Worm (Caenorhabditis elegans) whole organism, L3 larva: Measurements from ENCODE around the gene nuo-5.
A peak's percentile ranks its signal among the peaks of the same experiment; 100 is the strongest.

Experiments used
- ZK546.5 ChIP-seq: sonication (generic microtip); optimal IDR thresholded peaks from 2 replicates; lab custom pipeline; 2017; ENCODE audit warnings: missing biosample characterization, missing genetic modification characterization
- aly-2 ChIP-seq: fragments of 150-350 bp; optimal IDR thresholded peaks from 2 replicates; lab custom pipeline; 2014; ENCODE audit warnings: missing biosample characterization, missing genetic modification characterization
- ama-1 ChIP-seq: fragments of 150-350 bp; optimal IDR thresholded peaks from 2 replicates; lab custom pipeline; 2018
- ceh-16 ChIP-seq: sonication (generic microtip); optimal IDR thresholded peaks from 2 replicates; lab custom pipeline; 2017; ENCODE audit warnings: missing biosample characterization, missing genetic modification characterization
- ceh-28 ChIP-seq: fragments of 150-350 bp; optimal IDR thresholded peaks from 2 replicates; lab custom pipeline; 2014; ENCODE audit warnings: missing biosample characterization, missing genetic modification reagents, missing genetic modification characterization
- ceh-82 ChIP-seq: fragments of 150-350 bp; optimal IDR thresholded peaks from 2 replicates; lab custom pipeline; 2014; ENCODE audit warnings: missing biosample characterization, missing genetic modification characterization
- egl-5 ChIP-seq: fragments of 150-350 bp; optimal IDR thresholded peaks from 2 replicates; lab custom pipeline; 2017; ENCODE audit warnings: missing biosample characterization, missing genetic modification reagents, missing genetic modification characterization, inconsistent platforms
- elt-2 ChIP-seq: sonication (generic microtip); optimal IDR thresholded peaks from 2 replicates; lab custom pipeline; 2016; ENCODE audit warnings: missing genetic modification reagents, mild to moderate bottlenecking, missing genetic modification characterization, missing compliant biosample characterization
- eor-1 ChIP-seq, 2 experiments: fragments of 150-350 bp; optimal IDR thresholded peaks; 2 replicates each; lab custom pipeline; 2014 to 2018; ENCODE audit warnings: missing biosample characterization in 2 of 2, missing genetic modification characterization in 2 of 2
- fkh-10 ChIP-seq: sonication (generic microtip); optimal IDR thresholded peaks from 2 replicates; lab custom pipeline; 2017; ENCODE audit warnings: missing biosample characterization, missing genetic modification reagents, missing genetic modification characterization
- fos-1 ChIP-seq: fragments of 150-350 bp; optimal IDR thresholded peaks from 2 replicates; lab custom pipeline; 2014; ENCODE audit warnings: missing biosample characterization, missing genetic modification characterization
- hmg-11 ChIP-seq: sonication (generic microtip); optimal IDR thresholded peaks from 2 replicates; lab custom pipeline; 2016; ENCODE audit warnings: missing genetic modification characterization, missing compliant biosample characterization
- jun-1 ChIP-seq: fragments of 150-350 bp; optimal IDR thresholded peaks from 2 replicates; lab custom pipeline; 2014; ENCODE audit warnings: missing biosample characterization, missing genetic modification reagents, missing genetic modification characterization
- lin-39 ChIP-seq: fragments of 150-350 bp; optimal IDR thresholded peaks from 2 replicates; lab custom pipeline; 2018; ENCODE audit warnings: missing biosample characterization, missing genetic modification reagents, missing genetic modification characterization
- lsy-12 ChIP-seq: sonication (generic microtip); optimal IDR thresholded peaks from 2 replicates; lab custom pipeline; 2016; ENCODE audit warnings: mild to moderate bottlenecking, missing genetic modification characterization, missing compliant biosample characterization
- mdl-1 ChIP-seq: fragments of 150-350 bp; optimal IDR thresholded peaks from 2 replicates; lab custom pipeline; 2014; ENCODE audit warnings: missing biosample characterization, missing genetic modification characterization
- nfya-1 ChIP-seq: sonication (generic microtip); optimal IDR thresholded peaks from 2 replicates; lab custom pipeline; 2017; ENCODE audit warnings: missing genetic modification characterization, mild to moderate bottlenecking, missing compliant biosample characterization, antibody characterized with exemption, moderate library complexity; ENCODE audit not compliant: insufficient read depth
- nhr-11 ChIP-seq: fragments of 150-350 bp; optimal IDR thresholded peaks from 2 replicates; lab custom pipeline; 2014; ENCODE audit warnings: missing biosample characterization, missing genetic modification characterization
- nhr-12 ChIP-seq: fragments of 150-350 bp; optimal IDR thresholded peaks from 2 replicates; lab custom pipeline; 2014; ENCODE audit warnings: missing biosample characterization, missing genetic modification characterization
- nhr-237 ChIP-seq: fragments of 150-350 bp; optimal IDR thresholded peaks from 2 replicates; lab custom pipeline; 2014; ENCODE audit warnings: missing biosample characterization, missing genetic modification characterization
- nhr-25 ChIP-seq: sonication (generic microtip); optimal IDR thresholded peaks from 2 replicates; lab custom pipeline; 2017; ENCODE audit warnings: missing biosample characterization, missing genetic modification characterization
- nhr-43 ChIP-seq: sonication (generic microtip); optimal IDR thresholded peaks from 2 replicates; lab custom pipeline; 2016; ENCODE audit warnings: mild to moderate bottlenecking, missing genetic modification characterization, missing compliant biosample characterization; ENCODE audit not compliant: poor library complexity, severe bottlenecking
- nhr-67 ChIP-seq: fragments of 150-350 bp; optimal IDR thresholded peaks from 2 replicates; lab custom pipeline; 2014; ENCODE audit warnings: missing biosample characterization, missing genetic modification characterization
- nhr-76 ChIP-seq: fragments of 150-350 bp; sonication (generic microtip); optimal IDR thresholded peaks from 5 replicates; lab custom pipeline; 2014; ENCODE audit warnings: missing biosample characterization, missing genetic modification characterization
- nhr-77 ChIP-seq: fragments of 150-350 bp; optimal IDR thresholded peaks from 2 replicates; lab custom pipeline; 2014; ENCODE audit warnings: missing biosample characterization, missing genetic modification characterization
- pha-4 ChIP-seq: fragments of 150-350 bp; optimal IDR thresholded peaks from 2 replicates; lab custom pipeline; 2014; ENCODE audit warnings: missing biosample characterization, missing genetic modification reagents, missing genetic modification characterization
- sea-2 ChIP-seq: fragments of 150-350 bp; sonication (generic microtip); optimal IDR thresholded peaks from 4 replicates; lab custom pipeline; 2014; ENCODE audit warnings: missing biosample characterization, missing genetic modification reagents, missing genetic modification characterization
- skn-1 ChIP-seq: fragments of 150-350 bp; optimal IDR thresholded peaks from 2 replicates; lab custom pipeline; 2014; ENCODE audit warnings: missing biosample characterization, missing genetic modification characterization
- snpc-4 ChIP-seq: fragments of 150-350 bp; optimal IDR thresholded peaks from 2 replicates; lab custom pipeline; 2014; ENCODE audit warnings: missing biosample characterization, missing genetic modification characterization
- unc-39 ChIP-seq: sonication (generic microtip); optimal IDR thresholded peaks from 4 replicates; lab custom pipeline; 2017; ENCODE audit warnings: missing biosample characterization, missing genetic modification characterization
- unc-62 ChIP-seq: fragments of 150-350 bp; sonication (generic microtip); optimal IDR thresholded peaks from 4 replicates; lab custom pipeline; 2014; ENCODE audit warnings: missing biosample characterization, missing genetic modification reagents, missing genetic modification characterization
- ztf-4 ChIP-seq: fragments of 150-350 bp; optimal IDR thresholded peaks from 2 replicates; lab custom pipeline; 2014; ENCODE audit warnings: missing biosample characterization, missing genetic modification characterization

Gene nuo-5

DNA sequence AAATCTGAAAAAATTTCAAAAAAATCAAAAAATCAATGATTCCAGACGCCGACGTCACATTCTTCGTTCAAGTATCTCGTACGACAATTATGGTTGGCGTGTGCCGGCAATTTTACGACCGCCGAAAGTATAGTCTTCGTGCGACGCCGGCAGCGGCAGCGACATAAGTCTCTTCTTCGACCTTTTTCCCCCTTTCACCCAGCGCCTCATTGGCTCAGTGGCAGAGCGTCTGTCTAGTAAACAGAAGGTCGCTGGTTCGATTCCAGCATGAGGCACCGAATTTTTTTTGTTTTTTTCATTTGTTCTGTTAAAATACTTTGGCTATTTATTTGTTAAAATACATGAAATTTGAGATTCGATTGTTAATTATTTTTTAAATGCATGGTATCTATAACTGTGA lies 25.0 kb upstream of the nuo-5 start:
- TF ChIP-seq elt-2 (tag; lab: Kevin White, UChicago) = peak; percentile 7
- peak; percentile 55 for TF ChIP-seq pha-4 (tag; lab: Kevin White, UChicago)
- TF ChIP-seq ama-1 = peak; percentile 28
- TF ChIP-seq lin-39 (tag; lab: Kevin White, UChicago) = peak; percentile 55
- TF ChIP-seq fkh-10 = no peak
- TF ChIP-seq skn-1 = no peak
- peak; percentile 27 for TF ChIP-seq nhr-25
- peak; percentile 58 for TF ChIP-seq hmg-11 (tag; lab: Kevin White, UChicago)
- peak; percentile 21 for TF ChIP-seq jun-1 (tag; lab: Kevin White, UChicago)
- peak; percentile 3 for TF ChIP-seq lsy-12 (tag; lab: Kevin White, UChicago)
- no peak for TF ChIP-seq unc-39 (tag; lab: Kevin White, UChicago)
- TF ChIP-seq nfya-1 (tag; lab: Kevin White, UChicago) = peak; percentile 53

DNA sequence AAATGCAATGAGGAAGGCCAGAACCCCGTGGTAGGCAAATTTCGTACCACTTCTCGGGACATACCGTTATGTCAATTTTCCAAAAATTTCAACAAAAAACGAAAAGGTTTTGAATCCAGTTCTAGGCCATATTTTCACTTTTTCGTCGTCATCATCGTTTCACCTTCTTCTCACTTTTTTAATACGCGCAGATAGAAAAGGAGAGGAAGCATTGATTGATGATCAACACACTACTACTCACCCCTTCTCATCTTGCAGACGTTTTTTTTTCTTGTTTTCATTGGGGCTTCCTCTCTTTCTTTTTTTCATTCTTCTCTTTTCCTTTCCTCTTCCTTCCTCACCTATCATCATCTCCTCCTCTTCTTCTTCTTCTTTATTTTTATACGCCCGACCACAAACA lies 23.1 kb upstream of the nuo-5 start:
- TF ChIP-seq eor-1 (tag; optimal IDR thresholded peaks at IDR 0.05; lab: Kevin White, UChicago) (no peak), pha-4 (tag; lab: Kevin White, UChicago) (no peak), ama-1 (no peak), ztf-4 (tag; lab: Kevin White, UChicago) (no peak), lsy-12 (tag; lab: Kevin White, UChicago) (no peak), hmg-11 (tag; lab: Kevin White, UChicago) (no peak), nhr-77 (tag; lab: Kevin White, UChicago) (no peak), ceh-16 (tag; lab: Kevin White, UChicago) (no peak), sea-2 (GFP tag; lab: Kevin White, UChicago) (no peak), nhr-43 (tag; lab: Kevin White, UChicago) (no peak), snpc-4 (tag; lab: Kevin White, UChicago) (no peak), nhr-76 (tag; lab: Kevin White, UChicago) (no peak), nhr-11 (tag; lab: Kevin White, UChicago) (no peak), egl-5 (tag; lab: Kevin White, UChicago) (no peak)

DNA sequence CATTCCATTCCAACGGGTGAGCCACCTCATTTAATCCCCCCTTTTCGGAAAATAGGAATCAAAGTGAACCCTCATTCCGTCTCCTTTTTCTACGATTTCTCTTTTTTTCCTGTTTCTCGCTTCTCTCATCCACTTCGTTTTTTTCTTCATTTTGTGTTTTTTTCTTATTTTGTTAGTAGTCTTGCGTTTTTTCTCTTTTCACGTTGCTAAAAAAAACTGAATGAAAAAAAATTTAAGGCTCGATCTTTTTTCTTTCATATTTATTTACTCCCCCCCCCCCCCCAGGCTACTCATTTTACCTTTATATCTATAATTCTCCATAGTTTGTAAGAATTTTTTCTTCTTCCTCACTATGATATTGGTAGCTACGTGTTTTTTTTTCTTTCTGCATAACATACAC lies 21.1 kb upstream of the nuo-5 start:
- peak; percentile 7 for TF ChIP-seq hmg-11 (tag; lab: Kevin White, UChicago)
- TF ChIP-seq mdl-1 = no peak
- TF ChIP-seq, all 47 proteins: peak for 1

DNA sequence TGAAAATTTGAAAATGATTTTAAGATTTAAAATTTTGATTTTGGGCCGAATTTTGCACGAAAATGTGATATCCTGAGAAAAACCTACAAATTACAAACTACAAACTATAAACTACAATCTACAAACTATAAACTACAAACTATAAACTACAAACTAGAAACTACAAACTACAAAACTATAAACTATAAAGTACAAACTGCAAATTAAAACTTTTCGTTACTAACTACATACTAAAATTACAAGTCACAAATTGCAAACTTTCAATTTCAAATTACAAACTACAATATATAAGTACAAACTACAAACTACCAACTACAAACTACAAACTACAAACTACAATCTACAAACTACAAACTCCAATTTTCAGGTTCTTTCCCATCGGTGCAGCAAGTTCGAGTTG lies 15.3 kb upstream of the nuo-5 start:
- no peak for TF ChIP-seq ceh-82 (tag; lab: Kevin White, UChicago)

DNA sequence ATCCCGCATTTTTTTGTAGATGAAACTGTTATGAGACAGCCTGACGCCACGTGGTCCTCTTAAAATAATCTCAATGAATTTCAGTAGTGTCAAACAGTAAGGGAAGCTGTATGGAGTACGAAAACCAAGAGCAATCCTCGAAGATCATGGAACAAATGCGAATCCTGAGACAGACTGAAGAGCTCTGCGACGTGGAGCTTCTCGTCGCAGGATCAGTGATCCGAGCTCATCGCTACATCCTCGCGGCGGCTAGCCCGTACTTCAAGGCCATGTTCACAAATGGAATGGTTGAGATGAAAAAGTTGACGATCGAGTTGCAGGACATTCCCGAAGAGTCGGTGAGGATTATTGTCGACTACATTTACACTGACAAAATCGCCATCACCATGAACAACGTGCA lies 14.5 kb upstream of the nuo-5 start:
- TF ChIP-seq nhr-67 (tag; lab: Kevin White, UChicago) = no peak
- TF ChIP-seq skn-1 = no peak
- no peak for TF ChIP-seq unc-62
- TF ChIP-seq nhr-237 (tag; lab: Kevin White, UChicago) = no peak
- no peak for TF ChIP-seq ama-1
- no peak for TF ChIP-seq ztf-4 (tag; lab: Kevin White, UChicago)

DNA sequence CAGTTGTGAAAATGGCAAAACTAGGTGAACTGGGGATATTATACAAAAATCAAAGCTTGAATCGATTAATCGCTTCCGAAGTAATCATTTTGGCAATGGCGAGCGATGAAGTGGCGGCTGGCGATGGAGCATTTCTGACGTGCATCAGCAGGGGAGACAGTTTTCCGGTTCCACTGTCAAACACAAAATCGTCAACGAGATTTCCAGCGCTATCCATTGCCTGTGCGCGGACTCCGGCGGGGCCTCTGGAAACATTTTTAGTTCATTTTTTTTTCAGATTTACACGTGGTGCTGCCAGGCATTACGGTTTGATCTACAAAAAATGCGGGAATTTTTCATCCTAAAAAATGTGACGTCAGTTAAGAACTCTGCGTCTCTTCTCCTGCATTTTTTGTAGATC lies 10.2 kb upstream of the nuo-5 start:
- TF ChIP-seq nhr-12 = no peak
- TF ChIP-seq ztf-4 (tag; lab: Kevin White, UChicago) = no peak
- TF ChIP-seq snpc-4 (tag; lab: Kevin White, UChicago) = no peak
- no peak for TF ChIP-seq pha-4 (tag; lab: Kevin White, UChicago)
- TF ChIP-seq fos-1 (tag; lab: Kevin White, UChicago) = no peak
- no peak for TF ChIP-seq nhr-11 (tag; lab: Kevin White, UChicago)
- no peak for TF ChIP-seq ceh-28
- TF ChIP-seq ZK546.5 = no peak
- TF ChIP-seq ama-1 = no peak
- TF ChIP-seq aly-2 (tag; lab: Kevin White, UChicago) = no peak
